Worm (Caenorhabditis elegans) whole organism, L3 larva: ENCODE data around the gene orc-3.

ENCODE experiments used
- jun-1 ChIP-seq: fragments of 150-350 bp; optimal IDR thresholded peaks from 2 replicates; lab custom pipeline; 2014; ENCODE audit warnings: missing biosample characterization, missing genetic modification reagents, missing genetic modification characterization
- lin-39 ChIP-seq: fragments of 150-350 bp; optimal IDR thresholded peaks from 2 replicates; lab custom pipeline; 2018; ENCODE audit warnings: missing biosample characterization, missing genetic modification reagents, missing genetic modification characterization

DNA sequence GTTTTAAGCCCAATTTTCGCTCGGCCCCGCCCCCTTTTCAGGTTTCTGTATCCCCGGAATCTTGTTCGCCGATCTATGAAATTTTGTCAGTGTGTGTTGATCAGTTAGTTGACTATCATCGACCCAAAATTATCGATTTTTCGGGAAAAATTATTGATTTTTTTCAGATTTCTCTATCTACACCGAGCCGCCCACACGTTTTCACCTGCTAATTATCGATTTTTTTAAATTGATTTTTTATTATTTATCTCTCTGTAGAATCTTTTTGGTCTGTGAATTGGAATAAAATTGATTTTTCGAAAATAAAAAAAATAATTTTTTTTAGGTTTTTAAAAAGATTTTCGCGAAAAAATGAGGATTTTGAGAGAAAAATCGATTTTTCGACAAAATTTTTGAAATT lies 906 bp upstream of the orc-3 start:
- TF ChIP-seq jun-1 (tag; lab: Kevin White, UChicago): no peak
- no peak for TF ChIP-seq lin-39 (tag; lab: Kevin White, UChicago)
